Fruit fly (Drosophila melanogaster) whole organism, prepupa: ENCODE results near the gene mib1.

Source experiments
- Blimp-1 ChIP-seq: fragments of 200-800 bp; sonication (Bioruptor generic); optimal IDR thresholded peaks from 3 replicates; lab custom pipeline; 2017; ENCODE audit warnings: missing biosample characterization, missing genetic modification characterization, mild to moderate bottlenecking, moderate library complexity, missing genetic modification reagents
- CG10631 ChIP-seq: fragments of 200-800 bp; sonication (Bioruptor generic); optimal IDR thresholded peaks from 2 replicates; lab custom pipeline; 2016; ENCODE audit warnings: missing biosample characterization, missing genetic modification characterization
- CG11294 ChIP-seq: fragments of 200-800 bp; sonication (Bioruptor generic); IDR thresholded peaks from 2 replicates; pipeline ENCODE4 v1.3.6; 2022; ENCODE audit warnings: missing biosample characterization, missing genetic modification characterization
- CG11762 ChIP-seq: fragments of 200-800 bp; sonication (Bioruptor generic); optimal IDR thresholded peaks from 3 replicates; lab custom pipeline; 2016; ENCODE audit warnings: missing biosample characterization, missing genetic modification characterization; ENCODE audit not compliant: insufficient read depth
- CG15336 ChIP-seq: fragments of 200-800 bp; sonication (Bioruptor generic); IDR thresholded peaks from 2 replicates; pipeline ENCODE4 v1.3.6; 2022; ENCODE audit warnings: missing biosample characterization, missing genetic modification characterization
- CG1621 ChIP-seq: fragments of 200-800 bp; sonication (Bioruptor generic); optimal IDR thresholded peaks from 3 replicates; lab custom pipeline; 2018; ENCODE audit warnings: missing biosample characterization, mild to moderate bottlenecking, missing genetic modification characterization
- CG16779 ChIP-seq: fragments of 200-800 bp; sonication (Bioruptor generic); optimal IDR thresholded peaks from 3 replicates; lab custom pipeline; 2017; ENCODE audit warnings: missing biosample characterization, mild to moderate bottlenecking, missing genetic modification characterization
- CG3032 ChIP-seq: fragments of 200-800 bp; optimal IDR thresholded peaks from 2 replicates; lab custom pipeline; 2019; ENCODE audit warnings: missing biosample characterization, mild to moderate bottlenecking, missing genetic modification characterization, moderate library complexity
- CG34406 ChIP-seq: fragments of 200-800 bp; sonication (Bioruptor generic); optimal IDR thresholded peaks from 3 replicates; lab custom pipeline; 2016; ENCODE audit warnings: missing biosample characterization, missing genetic modification characterization
- CG3919 ChIP-seq: fragments of 200-800 bp; sonication (Bioruptor generic); optimal IDR thresholded peaks from 3 replicates; lab custom pipeline; 2016; ENCODE audit warnings: missing biosample characterization, missing genetic modification characterization
- CG4318 ChIP-seq: fragments of 200-800 bp; sonication (Bioruptor generic); optimal IDR thresholded peaks from 3 replicates; lab custom pipeline; 2017; ENCODE audit warnings: missing biosample characterization, mild to moderate bottlenecking, missing genetic modification characterization
- CG6276 ChIP-seq: fragments of 200-800 bp; sonication (Bioruptor generic); optimal IDR thresholded peaks from 2 replicates; lab custom pipeline; 2017; ENCODE audit warnings: missing biosample characterization, mild to moderate bottlenecking, missing genetic modification characterization
- CG6808 ChIP-seq: fragments of 200-800 bp; sonication (Bioruptor generic); optimal IDR thresholded peaks from 3 replicates; lab custom pipeline; 2017; ENCODE audit warnings: missing biosample characterization, missing genetic modification characterization, mild to moderate bottlenecking, moderate library complexity, missing genetic modification reagents
- CG6854 ChIP-seq: fragments of 200-800 bp; sonication (Bioruptor generic); optimal IDR thresholded peaks from 2 replicates; lab custom pipeline; 2017; ENCODE audit warnings: missing biosample characterization, mild to moderate bottlenecking, missing genetic modification characterization
- CG7368 ChIP-seq: fragments of 200-800 bp; sonication (Bioruptor generic); optimal IDR thresholded peaks from 3 replicates; lab custom pipeline; 2016; ENCODE audit warnings: missing biosample characterization, missing genetic modification characterization
- CG8119 ChIP-seq: fragments of 200-800 bp; sonication (Bioruptor generic); IDR thresholded peaks from 3 replicates; pipeline ENCODE4 v1.3.6; 2022; ENCODE audit warnings: missing biosample characterization, missing genetic modification characterization
- CG8319 ChIP-seq: fragments of 200-800 bp; sonication (Bioruptor generic); optimal IDR thresholded peaks from 3 replicates; lab custom pipeline; 2016; ENCODE audit warnings: missing biosample characterization, missing genetic modification characterization
- CG8632 ChIP-seq: fragments of 200-800 bp; sonication (Bioruptor generic); optimal IDR thresholded peaks from 3 replicates; lab custom pipeline; 2016; ENCODE audit warnings: missing biosample characterization, missing genetic modification characterization
- CG9139 ChIP-seq: fragments of 200-800 bp; sonication (Bioruptor generic); optimal IDR thresholded peaks from 3 replicates; lab custom pipeline; 2017; ENCODE audit warnings: missing biosample characterization, mild to moderate bottlenecking, missing genetic modification characterization
- Eip75B ChIP-seq: fragments of 200-800 bp; sonication (Bioruptor generic); optimal IDR thresholded peaks from 3 replicates; lab custom pipeline; 2016; ENCODE audit warnings: missing biosample characterization, missing genetic modification characterization
- Eip78C ChIP-seq: fragments of 200-800 bp; sonication (Bioruptor generic); peaks from one replicate; lab custom pipeline; 2016; ENCODE audit warnings: missing biosample characterization, missing genetic modification characterization
- Eip93F ChIP-seq: fragments of 200-800 bp; sonication (Bioruptor generic); optimal IDR thresholded peaks from 2 replicates; lab custom pipeline; 2016; ENCODE audit warnings: missing biosample characterization, mild to moderate bottlenecking, missing genetic modification characterization
- Ets21C ChIP-seq: fragments of 200-800 bp; sonication (Bioruptor generic); optimal IDR thresholded peaks from 3 replicates; lab custom pipeline; 2016; ENCODE audit warnings: missing biosample characterization, missing genetic modification characterization
- Ets96B ChIP-seq: fragments of 200-800 bp; optimal IDR thresholded peaks from 2 replicates; lab custom pipeline; 2019; ENCODE audit warnings: missing biosample characterization, mild to moderate bottlenecking, missing genetic modification characterization, moderate library complexity
- Gug ChIP-seq: fragments of 200-800 bp; sonication (Bioruptor generic); IDR thresholded peaks from 2 replicates; pipeline ENCODE4 v1.3.6; 2022; ENCODE audit warnings: missing biosample characterization, missing genetic modification characterization
- Hr39 ChIP-seq: fragments of 200-800 bp; sonication (Bioruptor generic); optimal IDR thresholded peaks from 2 replicates; lab custom pipeline; 2016; ENCODE audit warnings: missing biosample characterization, missing genetic modification characterization
- Hr4 ChIP-seq: fragments of 200-800 bp; sonication (Bioruptor generic); optimal IDR thresholded peaks from 3 replicates; lab custom pipeline; 2016; ENCODE audit warnings: missing biosample characterization, missing genetic modification characterization
- Lpt ChIP-seq: fragments of 200-800 bp; sonication (Bioruptor generic); optimal IDR thresholded peaks from 3 replicates; lab custom pipeline; 2016; ENCODE audit warnings: missing biosample characterization, missing genetic modification characterization
- OdsH ChIP-seq: fragments of 200-800 bp; sonication (Bioruptor generic); optimal IDR thresholded peaks from 3 replicates; lab custom pipeline; 2016; ENCODE audit warnings: missing biosample characterization, missing genetic modification characterization
- Smox ChIP-seq: fragments of 200-800 bp; sonication (Bioruptor generic); optimal IDR thresholded peaks from 3 replicates; lab custom pipeline; 2016; ENCODE audit warnings: missing biosample characterization, missing genetic modification characterization
- Sox102F ChIP-seq: fragments of 200-800 bp; sonication (Bioruptor generic); optimal IDR thresholded peaks from 2 replicates; lab custom pipeline; 2016; ENCODE audit warnings: missing biosample characterization, mild to moderate bottlenecking, missing genetic modification characterization
- Sox14 ChIP-seq: fragments of 200-800 bp; sonication (Bioruptor generic); optimal IDR thresholded peaks from 3 replicates; lab custom pipeline; 2016; ENCODE audit warnings: missing biosample characterization, missing genetic modification characterization
- Sox15 ChIP-seq: fragments of 200-800 bp; sonication (Bioruptor generic); optimal IDR thresholded peaks from 3 replicates; lab custom pipeline; 2016; ENCODE audit warnings: missing biosample characterization, missing genetic modification characterization
- achi ChIP-seq: fragments of 200-800 bp; sonication (Bioruptor generic); optimal IDR thresholded peaks from 3 replicates; lab custom pipeline; 2016; ENCODE audit warnings: missing biosample characterization, missing genetic modification characterization
- acj6 ChIP-seq: fragments of 200-800 bp; sonication (Bioruptor generic); optimal IDR thresholded peaks from 3 replicates; lab custom pipeline; 2016; ENCODE audit warnings: missing biosample characterization, missing genetic modification characterization
- cyc ChIP-seq: fragments of 200-800 bp; sonication (Bioruptor generic); optimal IDR thresholded peaks from 3 replicates; lab custom pipeline; 2016; ENCODE audit warnings: missing biosample characterization, missing genetic modification characterization
- dsx ChIP-seq: fragments of 200-800 bp; optimal IDR thresholded peaks from 3 replicates; lab custom pipeline; 2019; ENCODE audit warnings: missing biosample characterization, mild to moderate bottlenecking, missing genetic modification characterization, moderate library complexity; ENCODE audit not compliant: poor library complexity, severe bottlenecking
- eg ChIP-seq: fragments of 200-800 bp; sonication (Bioruptor generic); IDR thresholded peaks from 3 replicates; pipeline ENCODE4 v1.3.6; 2022; ENCODE audit warnings: missing biosample characterization, missing genetic modification characterization
- lz ChIP-seq: fragments of 200-800 bp; sonication (Bioruptor generic); optimal IDR thresholded peaks from 3 replicates; lab custom pipeline; 2016; ENCODE audit warnings: missing biosample characterization, missing genetic modification characterization
- pdm3 ChIP-seq: fragments of 200-800 bp; sonication (Bioruptor generic); optimal IDR thresholded peaks from 3 replicates; lab custom pipeline; 2016; ENCODE audit warnings: missing biosample characterization, missing genetic modification characterization
- salr ChIP-seq, 2 experiments: fragments of 200-800 bp; sonication (Bioruptor generic); optimal IDR thresholded peaks; 3 replicates each; lab custom pipeline; 2016 to 2018; ENCODE audit warnings: missing biosample characterization in 2 of 2, missing genetic modification characterization in 2 of 2, mild to moderate bottlenecking in 1 of 2
- ss ChIP-seq, 2 experiments: fragments of 200-800 bp; sonication (Bioruptor generic); optimal IDR thresholded peaks; 2 replicates in 1 of 2; 3 replicates in 1 of 2; lab custom pipeline; 2017 to 2018; ENCODE audit warnings: mild to moderate bottlenecking in 2 of 2, missing biosample characterization in 2 of 2, missing genetic modification characterization in 2 of 2, moderate library complexity in 1 of 2
- svp ChIP-seq: fragments of 200-800 bp; sonication (Bioruptor generic); peaks from one replicate; lab custom pipeline; 2016; ENCODE audit warnings: missing biosample characterization, missing genetic modification characterization
- topi ChIP-seq: fragments of 200-800 bp; sonication (Bioruptor generic); optimal IDR thresholded peaks from 3 replicates; lab custom pipeline; 2016; ENCODE audit warnings: missing biosample characterization, missing genetic modification characterization
- vri ChIP-seq: fragments of 200-800 bp; sonication (Bioruptor generic); optimal IDR thresholded peaks from 3 replicates; lab custom pipeline; 2016; ENCODE audit warnings: missing biosample characterization, mild to moderate bottlenecking, missing genetic modification characterization

The mib1 gene

dm6 chr3L:16054095-16054494, 42.5 kb upstream of the mib1 start (continued):
- peak; percentile 40 for TF ChIP-seq OdsH (GFP tag; lab: Kevin White, UChicago)
- peak; percentile 71 for TF ChIP-seq CG15336 (GFP tag; lab: Robert Waterston, UW)
- TF ChIP-seq CG6808: no peak
- TF ChIP-seq ss (GFP tag; optimal IDR thresholded peaks at IDR 0.05; lab: Kevin White, UChicago): no peak
- peak; percentile 1 for TF ChIP-seq Lpt (GFP tag; lab: Kevin White, UChicago)
- no peak for TF ChIP-seq Ets21C
- no peak; the same call in 1 of the 2 replicates for TF ChIP-seq CG11294 (GFP tag; lab: Robert Waterston, UW)

- TF ChIP-seq CG3919: no peak
- TF ChIP-seq CG34406 (GFP tag; lab: Kevin White, UChicago): no peak
- no peak for TF ChIP-seq Hr39 (GFP tag; lab: Kevin White, UChicago)
- TF ChIP-seq lz (GFP tag; lab: Kevin White, UChicago): no peak
- TF ChIP-seq Eip75B (GFP tag; lab: Kevin White, UChicago): no peak
- no peak for TF ChIP-seq Eip93F (GFP tag; lab: Kevin White, UChicago)
- TF ChIP-seq CG11762 (GFP tag; lab: Kevin White, UChicago): no peak
- no peak for TF ChIP-seq svp (GFP tag; lab: Kevin White, UChicago)
- no peak for TF ChIP-seq Sox102F
- TF ChIP-seq CG8632: no peak
- TF ChIP-seq, all 60 proteins: peak for 0
Observed at dm6 chr3L:16053026-16053556, 41.5 kb upstream of the mib1 start.

dm6 chr3L:16052145-16053025, 40.8 kb upstream of the mib1 start:
- no peak for TF ChIP-seq CG6854 (GFP tag; lab: Kevin White, UChicago)
- TF ChIP-seq Sox14 (GFP tag; lab: Kevin White, UChicago): peak; percentile 48
- peak; percentile 62 for TF ChIP-seq dsx (GFP tag; lab: Kevin White, UChicago)
- TF ChIP-seq Blimp-1: no peak
- TF ChIP-seq CG9139 (GFP tag; lab: Kevin White, UChicago): peak; percentile 9
- TF ChIP-seq svp (GFP tag; lab: Kevin White, UChicago): no peak
- no peak for TF ChIP-seq Eip75B (GFP tag; lab: Kevin White, UChicago)
- no peak for TF ChIP-seq Sox15 (GFP tag; lab: Kevin White, UChicago)
- TF ChIP-seq CG16779 (tag; lab: Kevin White, UChicago): no peak
- TF ChIP-seq Ets96B (tag; lab: Kevin White, UChicago): no peak
- no peak for TF ChIP-seq cyc (GFP tag; lab: Kevin White, UChicago)
- TF ChIP-seq CG6276 (GFP tag; lab: Kevin White, UChicago): peak; percentile 2
- no peak for TF ChIP-seq Gug (GFP tag; lab: Robert Waterston, UW)
- no peak for TF ChIP-seq CG3032
- TF ChIP-seq achi (GFP tag; lab: Kevin White, UChicago): no peak
- TF ChIP-seq CG11762 (GFP tag; lab: Kevin White, UChicago): no peak
- no peak for TF ChIP-seq Ets21C
- no peak for TF ChIP-seq Smox (GFP tag; lab: Kevin White, UChicago)
- peak in 1 of 2 experiments; percentile 56 for TF ChIP-seq salr (GFP tag; optimal IDR thresholded peaks at IDR 0.05; lab: Kevin White, UChicago)
- TF ChIP-seq Eip78C (GFP tag; lab: Kevin White, UChicago): peak; percentile 28
- TF ChIP-seq CG10631 (GFP tag; lab: Kevin White, UChicago): no peak
- TF ChIP-seq Hr39 (GFP tag; lab: Kevin White, UChicago): no peak
- TF ChIP-seq CG8119 (GFP tag; lab: Robert Waterston, UW): peak; percentile 42; the same call in 2 of the 3 replicates
- TF ChIP-seq pdm3 (GFP tag; lab: Kevin White, UChicago): no peak
- no peak for TF ChIP-seq CG34406 (GFP tag; lab: Kevin White, UChicago)
- TF ChIP-seq topi: no peak
- no peak for TF ChIP-seq CG7368 (GFP tag; lab: Kevin White, UChicago)
- no peak for TF ChIP-seq CG8632
- no peak for TF ChIP-seq CG8319 (GFP tag; lab: Kevin White, UChicago)
- no peak for TF ChIP-seq OdsH (GFP tag; lab: Kevin White, UChicago)
- TF ChIP-seq CG6808: peak; percentile 18
- TF ChIP-seq acj6 (GFP tag; lab: Kevin White, UChicago): no peak
- TF ChIP-seq eg: 0 out of 3 replicates have a peak, but pooled peaks have one; percentile 3
- no peak for TF ChIP-seq CG4318 (GFP tag; lab: Kevin White, UChicago)
- no peak for TF ChIP-seq lz (GFP tag; lab: Kevin White, UChicago)
- no peak for TF ChIP-seq CG1621
- TF ChIP-seq vri (GFP tag; lab: Kevin White, UChicago): peak; percentile 63
- TF ChIP-seq Hr4 (GFP tag; lab: Kevin White, UChicago): no peak
